Fruit fly (Drosophila melanogaster) whole organism, embryonic: ENCODE data around the gene TwdlS.
A peak's percentile ranks its signal among the peaks of the same experiment; 100 is the strongest.

Experiments
- B-H1 ChIP-seq: fragments of 200-800 bp; sonication (Bioruptor generic); IDR thresholded peaks from 3 replicates; pipeline ENCODE4 v1.3.6; 2022; ENCODE audit warnings: missing biosample characterization, missing genetic modification characterization
- CG12659 ChIP-seq: fragments of 200-800 bp; sonication (Bioruptor generic); optimal IDR thresholded peaks from 3 replicates; lab custom pipeline; 2017; ENCODE audit warnings: mild to moderate bottlenecking, missing biosample characterization, missing genetic modification reagents, missing genetic modification characterization
- CG12744 ChIP-seq: fragments of 200-800 bp; sonication (Bioruptor generic); optimal IDR thresholded peaks from 2 replicates; lab custom pipeline; 2016; ENCODE audit warnings: missing biosample characterization, missing genetic modification characterization
- CG13123 ChIP-seq: fragments of 200-800 bp; sonication (Bioruptor generic); optimal IDR thresholded peaks from 2 replicates; lab custom pipeline; 2016; ENCODE audit warnings: missing biosample characterization, missing genetic modification characterization
- CG14050 ChIP-seq: fragments of 200-800 bp; sonication (Bioruptor generic); IDR thresholded peaks from 3 replicates; pipeline ENCODE4 v1.3.6; 2022; ENCODE audit warnings: missing biosample characterization, missing genetic modification characterization
- CG14667 ChIP-seq: fragments of 200-800 bp; sonication (Bioruptor generic); IDR thresholded peaks from 2 replicates; pipeline ENCODE4 v1.3.6; 2022; ENCODE audit warnings: missing biosample characterization, missing genetic modification characterization
- CG17385 ChIP-seq: fragments of 200-800 bp; sonication (Bioruptor generic); optimal IDR thresholded peaks from 3 replicates; lab custom pipeline; 2018; ENCODE audit warnings: missing biosample characterization, mild to moderate bottlenecking, missing genetic modification characterization
- CG18764 ChIP-seq: fragments of 200-800 bp; sonication (Bioruptor generic); optimal IDR thresholded peaks from 3 replicates; lab custom pipeline; 2016; ENCODE audit warnings: missing biosample characterization, missing genetic modification characterization
- CG3726 ChIP-seq: fragments of 200-800 bp; sonication (Bioruptor generic); IDR thresholded peaks from 3 replicates; pipeline ENCODE4, ENCODE4 v1.3.6; 2022; ENCODE audit warnings: missing biosample characterization, missing genetic modification characterization
- CG3847 ChIP-seq: fragments of 200-800 bp; sonication (Bioruptor generic); IDR thresholded peaks from 2 replicates; pipeline ENCODE4 v1.3.6; 2022; ENCODE audit warnings: missing biosample characterization, missing genetic modification characterization
- CG4328 ChIP-seq: fragments of 200-800 bp; sonication (Bioruptor generic); optimal IDR thresholded peaks from 3 replicates; lab custom pipeline; 2017; ENCODE audit warnings: missing biosample characterization, missing genetic modification reagents, missing genetic modification characterization
- CG4707 ChIP-seq: fragments of 200-800 bp; sonication (Bioruptor generic); optimal IDR thresholded peaks from 2 replicates; lab custom pipeline; 2018; ENCODE audit warnings: missing biosample characterization, mild to moderate bottlenecking, missing genetic modification characterization, moderate library complexity
- CG4820 ChIP-seq: fragments of 200-800 bp; sonication (Bioruptor generic); optimal IDR thresholded peaks from 3 replicates; lab custom pipeline; 2016; ENCODE audit warnings: missing biosample characterization, missing genetic modification characterization
- CG5245 ChIP-seq: fragments of 200-800 bp; sonication (Bioruptor generic); optimal IDR thresholded peaks from 3 replicates; lab custom pipeline; 2016; ENCODE audit warnings: missing biosample characterization, missing genetic modification characterization
- CG6683 ChIP-seq: fragments of 200-800 bp; sonication (Bioruptor generic); optimal IDR thresholded peaks from 2 replicates; lab custom pipeline; 2017; ENCODE audit warnings: missing biosample characterization, mild to moderate bottlenecking, missing genetic modification characterization, missing genetic modification reagents
- CG6765 ChIP-seq: fragments of 200-800 bp; sonication (Bioruptor generic); optimal IDR thresholded peaks from 3 replicates; lab custom pipeline; 2017; ENCODE audit warnings: missing biosample characterization, mild to moderate bottlenecking, missing genetic modification characterization
- D ChIP-seq, 2 experiments: fragments of 200-800 bp in 1 of 2; fragments of >200 bp in 1 of 2; sonication (Bioruptor generic) in 1 of 2; optimal IDR thresholded peaks; 2 replicates in 1 of 2; 3 replicates in 1 of 2; lab custom pipeline; 2017; ENCODE audit warnings: mild to moderate bottlenecking in 1 of 2, missing biosample characterization in 1 of 2, missing genetic modification characterization in 1 of 2, missing genetic modification reagents in 1 of 2
- Doc2 ChIP-seq: fragments of 200-800 bp; sonication (Bioruptor generic); IDR thresholded peaks from 2 replicates; pipeline ENCODE4 v1.3.6; 2022; ENCODE audit warnings: missing biosample characterization, missing genetic modification characterization
- Ets97D ChIP-seq: fragments of 200-800 bp; sonication (Bioruptor generic); optimal IDR thresholded peaks from 3 replicates; lab custom pipeline; 2016; ENCODE audit warnings: missing biosample characterization, missing genetic modification characterization
- Fer3 ChIP-seq: fragments of 200-800 bp; sonication (Bioruptor generic); optimal IDR thresholded peaks from 2 replicates; lab custom pipeline; 2018; ENCODE audit warnings: missing biosample characterization, mild to moderate bottlenecking, missing genetic modification characterization, moderate library complexity
- Gug ChIP-seq: fragments of 200-800 bp; sonication (Bioruptor generic); IDR thresholded peaks from 4 replicates; pipeline ENCODE4 v1.3.6; 2022; ENCODE audit warnings: missing biosample characterization, missing genetic modification characterization
- Hmx ChIP-seq: fragments of 200-800 bp; sonication (Bioruptor generic); optimal IDR thresholded peaks from 2 replicates; lab custom pipeline; 2016; ENCODE audit warnings: missing biosample characterization, missing genetic modification characterization
- Meics ChIP-seq: fragments of 200-800 bp; sonication (Bioruptor generic); optimal IDR thresholded peaks from 2 replicates; lab custom pipeline; 2017; ENCODE audit warnings: missing biosample characterization, mild to moderate bottlenecking, missing genetic modification characterization
- Mes4 ChIP-seq: fragments of 200-800 bp; sonication (Bioruptor generic); optimal IDR thresholded peaks from 2 replicates; lab custom pipeline; 2016; ENCODE audit warnings: missing biosample characterization, missing genetic modification characterization
- Mrtf ChIP-seq: fragments of 200-800 bp; sonication (Bioruptor generic); IDR thresholded peaks from 3 replicates; pipeline ENCODE4 v1.3.6; 2022; ENCODE audit warnings: missing biosample characterization, missing genetic modification characterization
- NC2α ChIP-seq: fragments of 200-800 bp; sonication (Bioruptor generic); optimal IDR thresholded peaks from 2 replicates; lab custom pipeline; 2016; ENCODE audit warnings: missing biosample characterization, missing genetic modification characterization
- Optix ChIP-seq: fragments of 200-800 bp; sonication (Bioruptor generic); IDR thresholded peaks from 3 replicates; pipeline ENCODE4 v1.3.6; 2022; ENCODE audit warnings: missing biosample characterization, missing genetic modification characterization
- PHDP ChIP-seq: fragments of 200-800 bp; sonication (Bioruptor generic); optimal IDR thresholded peaks from 3 replicates; lab custom pipeline; 2018; ENCODE audit warnings: missing biosample characterization, mild to moderate bottlenecking, missing genetic modification characterization, moderate library complexity
- ase ChIP-seq: fragments of 200-800 bp; sonication (Bioruptor generic); IDR thresholded peaks from 3 replicates; pipeline ENCODE4 v1.3.6; 2022; ENCODE audit warnings: missing biosample characterization, missing genetic modification characterization
- cato ChIP-seq: fragments of 200-800 bp; sonication (Bioruptor generic); optimal IDR thresholded peaks from 2 replicates; lab custom pipeline; 2016; ENCODE audit warnings: missing biosample characterization, missing genetic modification characterization, borderline replicate concordance
- chn ChIP-seq: fragments of 200-800 bp; sonication (Bioruptor generic); optimal IDR thresholded peaks from 2 replicates; lab custom pipeline; 2016; ENCODE audit warnings: missing biosample characterization, missing genetic modification characterization
- eve ChIP-seq, 2 experiments: fragments of >200 bp; optimal IDR thresholded peaks; 2 replicates each; lab custom pipeline; 2017; ENCODE audit warnings: missing biosample characterization in 2 of 2, missing genetic modification characterization in 2 of 2
- gce ChIP-seq: fragments of 200-800 bp; sonication (Bioruptor generic); IDR thresholded peaks from 3 replicates; pipeline ENCODE4 v1.3.6; 2022; ENCODE audit warnings: missing biosample characterization, missing genetic modification characterization
- kah ChIP-seq: fragments of 200-800 bp; sonication (Bioruptor generic); optimal IDR thresholded peaks from 2 replicates; lab custom pipeline; 2018; ENCODE audit warnings: missing biosample characterization, mild to moderate bottlenecking, missing genetic modification characterization
- klu ChIP-seq: fragments of 200-800 bp; sonication (Bioruptor generic); IDR thresholded peaks from 2 replicates; pipeline ENCODE4 v1.3.6; 2022; ENCODE audit warnings: missing biosample characterization, missing genetic modification characterization
- lola ChIP-seq, 3 experiments: fragments of >200 bp in 2 of 3; fragments of 200-800 bp in 1 of 3; sonication (Bioruptor generic) in 1 of 3; optimal IDR thresholded peaks; 2 replicates each; lab custom pipeline; 2017 to 2019; ENCODE audit warnings: missing biosample characterization in 3 of 3, missing genetic modification characterization in 3 of 3, mild to moderate bottlenecking in 1 of 3, moderate library complexity in 1 of 3
- nmo ChIP-seq: fragments of 200-800 bp; sonication (Bioruptor generic); optimal IDR thresholded peaks from 2 replicates; lab custom pipeline; 2018; ENCODE audit warnings: missing biosample characterization, mild to moderate bottlenecking, missing genetic modification characterization, moderate library complexity
- org-1 ChIP-seq: fragments of 200-800 bp; sonication (Bioruptor generic); optimal IDR thresholded peaks from 2 replicates; lab custom pipeline; 2017; ENCODE audit warnings: missing biosample characterization, missing genetic modification characterization
- pan ChIP-seq, 4 experiments: fragments of >200 bp in 3 of 4; fragments of 200-800 bp in 1 of 4; sonication (Bioruptor generic) in 1 of 4; optimal IDR thresholded peaks in 3 of 4; IDR thresholded peaks in 1 of 4; 2 replicates each; pipeline versions ENCODE4 v1.3.6 to Lab custom; 2017 to 2022; ENCODE audit warnings: missing biosample characterization in 2 of 4, missing genetic modification characterization in 2 of 4, mixed read lengths in 1 of 4
- pnt ChIP-seq: fragments of 200-800 bp; sonication (Bioruptor generic); optimal IDR thresholded peaks from 3 replicates; lab custom pipeline; 2016; ENCODE audit warnings: missing biosample characterization, missing genetic modification characterization
- prd ChIP-seq, 3 experiments: fragments of >200 bp in 2 of 3; fragments of 200-800 bp in 1 of 3; sonication (Bioruptor generic) in 1 of 3; optimal IDR thresholded peaks in 2 of 3; IDR thresholded peaks in 1 of 3; 2 replicates in 2 of 3; 3 replicates in 1 of 3; pipeline versions ENCODE4 v1.3.6 to Lab custom; 2017 to 2022; ENCODE audit warnings: missing biosample characterization in 1 of 3, missing genetic modification characterization in 1 of 3
- run ChIP-seq: fragments of 200-800 bp; sonication (Bioruptor generic); optimal IDR thresholded peaks from 3 replicates; lab custom pipeline; 2018; ENCODE audit warnings: missing biosample characterization, mild to moderate bottlenecking, missing genetic modification characterization
- sens ChIP-seq: fragments of 200-800 bp; sonication (Bioruptor generic); peaks from one replicate; lab custom pipeline; 2016; ENCODE audit warnings: missing biosample characterization, missing genetic modification characterization
- sob ChIP-seq: fragments of 200-800 bp; sonication (Bioruptor generic); IDR thresholded peaks from 2 replicates; pipeline ENCODE4 v1.3.6; 2022; ENCODE audit warnings: missing biosample characterization, missing genetic modification characterization
- tgo ChIP-seq: fragments of 200-800 bp; sonication (Bioruptor generic); IDR thresholded peaks from 3 replicates; pipeline ENCODE4 v1.3.6; 2022; ENCODE audit warnings: missing biosample characterization, missing genetic modification characterization
- tx ChIP-seq: fragments of 200-800 bp; sonication (Bioruptor generic); optimal IDR thresholded peaks from 2 replicates; lab custom pipeline; 2016; ENCODE audit warnings: missing biosample characterization, missing genetic modification characterization
- vvl ChIP-seq: fragments of 200-800 bp; sonication (Bioruptor generic); IDR thresholded peaks from 2 replicates; pipeline ENCODE4 v1.3.6; 2022; ENCODE audit warnings: missing biosample characterization, missing genetic modification characterization
- wdn ChIP-seq: fragments of 200-800 bp; sonication (Bioruptor generic); IDR thresholded peaks from 2 replicates; pipeline ENCODE4 v1.3.6; 2022; ENCODE audit warnings: missing biosample characterization, missing genetic modification characterization
- zfh1 ChIP-seq: fragments of 200-800 bp; sonication (Bioruptor generic); IDR thresholded peaks from 3 replicates; pipeline ENCODE4 v1.3.6; 2022; ENCODE audit warnings: missing biosample characterization, missing genetic modification characterization

Gene TwdlS

DNA sequence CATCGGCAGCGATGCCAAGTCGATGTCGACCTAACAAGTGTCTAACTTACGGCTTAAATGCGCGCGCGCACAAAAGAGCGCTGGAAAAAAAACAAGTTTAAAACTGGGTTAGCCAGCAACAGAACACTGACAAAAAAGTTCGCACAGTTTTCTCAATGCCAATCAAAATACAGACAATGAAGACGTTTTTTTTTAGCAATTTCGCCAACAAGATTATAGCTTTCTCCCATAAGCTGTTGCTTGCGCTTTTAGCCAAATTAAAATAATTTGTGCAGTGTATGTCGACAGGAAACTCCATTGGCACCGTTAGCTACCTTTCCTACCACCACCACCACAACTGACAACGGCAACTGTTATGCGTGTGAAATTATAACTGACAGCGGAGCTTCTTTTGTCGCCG, 18.1 kb downstream of the TwdlS start (continued):
- TF ChIP-seq Hmx (GFP tag; lab: Kevin White, UChicago): peak; percentile 4
- peak; percentile 29 for TF ChIP-seq CG12659 (GFP tag; lab: Kevin White, UChicago)
- TF ChIP-seq CG3847 (GFP tag; lab: Robert Waterston, UW): peak; percentile 39; the same call in 1 of the 2 replicates
- 0 out of 3 replicates have a peak, but pooled peaks have one; percentile 11 for TF ChIP-seq zfh1 (GFP tag; lab: Robert Waterston, UW)
- 0 out of 3 replicates have a peak, but pooled peaks have one; percentile 44 for TF ChIP-seq CG3726 (GFP tag; lab: Robert Waterston, UW)
- TF ChIP-seq CG6765: peak; percentile 5
- peak; percentile 54 for TF ChIP-seq CG14667 (GFP tag; lab: Robert Waterston, UW)
- TF ChIP-seq kah (GFP tag; lab: Kevin White, UChicago): no peak
- no peak for TF ChIP-seq cato (GFP tag; lab: Kevin White, UChicago)
- TF ChIP-seq sens: peak; percentile 88
- peak; percentile 19 for TF ChIP-seq Mes4 (GFP tag; lab: Kevin White, UChicago)
- no peak for TF ChIP-seq Ets97D
- peak; percentile 59 for TF ChIP-seq PHDP (tag; lab: Kevin White, UChicago)
- TF ChIP-seq CG17385: peak; percentile 17
- peak; percentile 52 for TF ChIP-seq org-1 (GFP tag; lab: Kevin White, UChicago)
- TF ChIP-seq prd (optimal IDR thresholded peaks at IDR 0.05; lab: Kevin White, UChicago): no peak
- peak; percentile 62; the same call in 2 of the 3 replicates for TF ChIP-seq prd (GFP tag; IDR thresholded peaks at IDR 0.05; lab: Robert Waterston, UW)
- TF ChIP-seq chn (GFP tag; lab: Kevin White, UChicago): peak; percentile 11
- peak; percentile 9; the same call in 1 of the 2 replicates for TF ChIP-seq Doc2 (GFP tag; lab: Robert Waterston, UW)
- no peak for TF ChIP-seq CG4328 (GFP tag; lab: Kevin White, UChicago)
- TF ChIP-seq tgo: peak; percentile 66; the same call in 2 of the 3 replicates
- no peak for TF ChIP-seq lola (GFP tag; optimal IDR thresholded peaks at IDR 0.05; lab: Kevin White, UChicago)
- peak; percentile 30 for TF ChIP-seq CG5245 (GFP tag; lab: Kevin White, UChicago)
- no peak for TF ChIP-seq CG6683 (GFP tag; lab: Kevin White, UChicago)
- TF ChIP-seq Mrtf (GFP tag; lab: Robert Waterston, UW): peak; percentile 64; the same call in 2 of the 3 replicates
- peak; percentile 57 for TF ChIP-seq Fer3 (tag; lab: Kevin White, UChicago)
- TF ChIP-seq klu (GFP tag; lab: Robert Waterston, UW): 0 out of 2 replicates have a peak, but pooled peaks have one; percentile 39
- no peak for TF ChIP-seq CG13123
- peak; percentile 23 for TF ChIP-seq CG12744 (GFP tag; lab: Kevin White, UChicago)
- peak in 1 of 2 experiments; percentile 52 for TF ChIP-seq eve (GFP tag; optimal IDR thresholded peaks at IDR 0.05; lab: Kevin White, UChicago)
- TF ChIP-seq gce: 0 out of 3 replicates have a peak, but pooled peaks have one; percentile 15
- TF ChIP-seq CG14050 (GFP tag; lab: Robert Waterston, UW): peak; percentile 42; the same call in 2 of the 3 replicates
- TF ChIP-seq NC2α (GFP tag; lab: Kevin White, UChicago): peak; percentile 7
- 0 out of 2 replicates have a peak, but pooled peaks have one; percentile 18 for TF ChIP-seq wdn
- TF ChIP-seq B-H1 (GFP tag; lab: Robert Waterston, UW): peak; percentile 52; the same call in 2 of the 3 replicates
- peak; percentile 65 for TF ChIP-seq Meics
- peak; percentile 42 for TF ChIP-seq CG4820 (GFP tag; lab: Kevin White, UChicago)
- TF ChIP-seq tx (GFP tag; lab: Kevin White, UChicago): peak; percentile 31
- peak; percentile 48; the same call in 2 of the 4 replicates for TF ChIP-seq Gug (GFP tag; lab: Robert Waterston, UW)
- TF ChIP-seq pan (optimal IDR thresholded peaks at IDR 0.05; lab: Kevin White, UChicago): no peak
- peak in 1 of 2 experiments; percentile 79 for TF ChIP-seq pan (GFP tag; optimal IDR thresholded peaks at IDR 0.05 in 1 of 2, IDR thresholded peaks at IDR 0.05 in 1 of 2)
- peak; percentile 6 for TF ChIP-seq CG18764 (GFP tag; lab: Kevin White, UChicago)
- no peak for TF ChIP-seq CG4707
- peak; percentile 61 for TF ChIP-seq vvl (GFP tag; lab: Robert Waterston, UW)
- TF ChIP-seq run (tag; lab: Kevin White, UChicago): peak; percentile 27
- peak; percentile 34 for TF ChIP-seq pnt (GFP tag; lab: Kevin White, UChicago)
- peak; percentile 49; the same call in 1 of the 2 replicates for TF ChIP-seq sob
- TF ChIP-seq Optix (GFP tag; lab: Robert Waterston, UW): peak; percentile 50; the same call in 1 of the 3 replicates
- TF ChIP-seq ase: peak; percentile 44; the same call in 2 of the 3 replicates
- TF ChIP-seq D (optimal IDR thresholded peaks at IDR 0.05; lab: Kevin White, UChicago): no peak
- TF ChIP-seq D (GFP tag; optimal IDR thresholded peaks at IDR 0.05; lab: Kevin White, UChicago): peak; percentile 16
- peak; percentile 32 for TF ChIP-seq nmo (GFP tag; lab: Kevin White, UChicago)
